Worm (Caenorhabditis elegans): Measurements from ENCODE around the gene fbf-1.

DNA sequence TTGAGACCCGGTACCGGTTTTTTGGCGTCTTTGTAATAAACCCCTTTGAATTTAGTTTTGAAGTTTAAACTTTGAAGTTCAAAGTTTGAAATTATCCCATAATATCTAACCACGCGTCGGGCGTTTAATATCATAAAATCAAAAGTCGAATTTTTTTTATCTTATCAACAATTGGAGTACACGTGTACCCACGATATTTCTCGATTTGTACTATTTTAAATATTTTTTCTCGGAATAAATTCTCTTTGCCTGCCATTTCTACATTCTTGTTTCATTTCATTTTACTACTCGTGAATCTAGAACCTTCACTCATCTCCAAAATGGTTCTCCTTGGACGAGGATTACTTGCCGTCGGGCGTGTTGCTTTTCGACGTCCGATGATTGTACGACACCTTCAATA lies 30.5 kb downstream of the fbf-1 start, which contains the start of gene gldc-1:
- TF ChIP-seq hlh-6 (tag; optimal IDR thresholded peaks at IDR 0.05): no peak
- TF ChIP-seq elt-4 (tag; optimal IDR thresholded peaks at IDR 0.05): no peak
- no peak for TF ChIP-seq gmeb-2 (tag; optimal IDR thresholded peaks at IDR 0.05)
- TF ChIP-seq pag-3 (tag; optimal IDR thresholded peaks at IDR 0.05; ENCODE audit: borderline replicate concordance): no peak
- TF ChIP-seq nfya-1 (tag; optimal IDR thresholded peaks at IDR 0.05): no peak
- TF ChIP-seq zip-5 (tag; optimal IDR thresholded peaks at IDR 0.05): no peak

All from whole organism, late embryonic.